Fruit fly (Drosophila melanogaster) whole organism, adult: ENCODE data around the gene CG3149.

Experiments used
- CG12768 ChIP-seq: fragments of 200-800 bp; sonication (Bioruptor generic); optimal IDR thresholded peaks from 2 replicates; lab custom pipeline; 2017; ENCODE audit warnings: missing biosample characterization, missing genetic modification characterization, mild to moderate bottlenecking, moderate library complexity, missing genetic modification reagents
- CG14711 ChIP-seq: fragments of 200-800 bp; sonication (Bioruptor generic); optimal IDR thresholded peaks from 2 replicates; lab custom pipeline; 2018; ENCODE audit warnings: missing biosample characterization, mild to moderate bottlenecking, missing genetic modification characterization, moderate library complexity
- CG33017 ChIP-seq: fragments of 200-800 bp; sonication (Bioruptor generic); optimal IDR thresholded peaks from 2 replicates; lab custom pipeline; 2018; ENCODE audit warnings: missing biosample characterization, mild to moderate bottlenecking, missing genetic modification characterization, moderate library complexity
- Hr96 ChIP-seq: fragments of 200-800 bp; sonication (Bioruptor generic); optimal IDR thresholded peaks from 2 replicates; lab custom pipeline; 2016; ENCODE audit warnings: missing biosample characterization, missing genetic modification characterization
- Mnt ChIP-seq: fragments of 200-800 bp; sonication (Bioruptor generic); optimal IDR thresholded peaks from 2 replicates; lab custom pipeline; 2016; ENCODE audit warnings: missing biosample characterization, mild to moderate bottlenecking, missing genetic modification characterization
- kay ChIP-seq: fragments of 200-800 bp; sonication (Bioruptor generic); peaks from one replicate; lab custom pipeline; 2016; ENCODE audit warnings: missing biosample characterization, missing genetic modification characterization, borderline replicate concordance
- pad ChIP-seq: fragments of 200-800 bp; sonication (Bioruptor generic); optimal IDR thresholded peaks from 3 replicates; lab custom pipeline; 2017; ENCODE audit warnings: missing biosample characterization, missing genetic modification characterization, mild to moderate bottlenecking, moderate library complexity, missing genetic modification reagents
- toe ChIP-seq: fragments of 200-800 bp; sonication (Bioruptor generic); optimal IDR thresholded peaks from 2 replicates; lab custom pipeline; 2016; ENCODE audit warnings: missing biosample characterization, missing genetic modification characterization

dm6 chrX:5735268-5735941 lies 40.4 kb upstream of the CG3149 start:
- TF ChIP-seq Hr96 (GFP tag; lab: Kevin White, UChicago) (peak; percentile 86), Mnt (GFP tag; lab: Kevin White, UChicago) (peak; percentile 88), kay (GFP tag; lab: Kevin White, UChicago) (no peak), pad (GFP tag; lab: Kevin White, UChicago) (peak; percentile 81), CG14711 (tag; lab: Kevin White, UChicago) (peak; percentile 95), CG33017 (tag; lab: Kevin White, UChicago) (peak; percentile 95), CG12768 (GFP tag; lab: Kevin White, UChicago) (peak; percentile 65), toe (GFP tag; lab: Kevin White, UChicago) (peak; percentile 73)
